Worm (Caenorhabditis elegans) whole organism, early embryonic: ENCODE data around the gene clec-57.

Source experiments
- F13C5.2 ChIP-seq: sonication (generic microtip); optimal IDR thresholded peaks from 2 replicates; lab custom pipeline; 2017; ENCODE audit warnings: mild to moderate bottlenecking, missing genetic modification characterization, inconsistent platforms, missing compliant biosample characterization
- aly-1 ChIP-seq: sonication (generic microtip); optimal IDR thresholded peaks from 2 replicates; lab custom pipeline; 2016; ENCODE audit warnings: missing genetic modification characterization, missing compliant biosample characterization
- ama-1 ChIP-seq: fragments of 150-350 bp; optimal IDR thresholded peaks from 2 replicates; lab custom pipeline; 2014
- ceh-13 ChIP-seq: fragments of 200-800 bp; sonication (Bioruptor generic); optimal IDR thresholded peaks from 2 replicates; lab custom pipeline; 2018; ENCODE audit warnings: mild to moderate bottlenecking, missing genetic modification characterization, missing compliant biosample characterization
- ceh-36 ChIP-seq: sonication (generic microtip); optimal IDR thresholded peaks from 2 replicates; lab custom pipeline; 2016; ENCODE audit warnings: missing genetic modification characterization, inconsistent platforms, missing compliant biosample characterization
- ets-7 ChIP-seq: sonication (generic microtip); optimal IDR thresholded peaks from 2 replicates; lab custom pipeline; 2016; ENCODE audit warnings: missing genotype, missing genetic modification characterization, missing compliant biosample characterization
- flt-1 ChIP-seq: fragments of 200-800 bp; sonication (Bioruptor generic); IDR thresholded peaks from 2 replicates; pipeline ENCODE4 v1.3.6; 2022; ENCODE audit warnings: missing genetic modification characterization, missing compliant biosample characterization
- hmbx-1 ChIP-seq: sonication (generic microtip); optimal IDR thresholded peaks from 2 replicates; lab custom pipeline; 2016; ENCODE audit warnings: mild to moderate bottlenecking, missing genetic modification characterization, missing compliant biosample characterization
- hmg-4 ChIP-seq: fragments of 200-800 bp; sonication (Bioruptor generic); optimal IDR thresholded peaks from 2 replicates; lab custom pipeline; 2018; ENCODE audit warnings: mild to moderate bottlenecking, missing genetic modification characterization, missing compliant biosample characterization
- hnd-1 ChIP-seq: sonication (generic microtip); optimal IDR thresholded peaks from 2 replicates; lab custom pipeline; 2016; ENCODE audit warnings: missing genetic modification characterization, missing compliant biosample characterization
- tbx-37 ChIP-seq: fragments of 200-800 bp; sonication (Bioruptor generic); conservative IDR thresholded peaks from 2 replicates; pipeline ENCODE4 v1.3.6; 2022; ENCODE audit warnings: missing genetic modification reagents, missing genetic modification characterization, missing compliant biosample characterization
- tra-4 ChIP-seq: sonication (generic microtip); optimal IDR thresholded peaks from 2 replicates; lab custom pipeline; 2017; ENCODE audit warnings: missing genetic modification characterization, missing compliant biosample characterization

DNA sequence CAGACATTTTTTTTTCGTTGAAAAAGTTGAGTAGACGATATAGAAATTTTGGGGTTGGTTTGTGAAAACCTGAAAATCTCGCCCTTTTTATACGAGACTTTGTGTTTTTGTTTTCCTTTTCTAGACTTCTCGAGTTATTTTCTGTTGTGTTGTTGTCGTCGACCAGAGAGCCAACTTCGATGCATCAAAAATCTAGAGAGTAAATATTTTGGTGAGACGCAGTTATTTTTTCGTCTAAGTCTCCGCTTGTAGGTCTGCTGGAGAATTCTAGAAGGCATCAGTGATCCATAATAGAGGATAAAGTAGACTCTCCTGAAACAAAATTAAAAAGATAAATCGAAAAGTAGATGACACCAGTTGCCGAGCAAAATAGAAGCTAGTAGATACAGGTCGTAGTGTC is 4.7 kb upstream of the clec-57 start, which contains the start of gene F08H9.4:
- no peak for TF ChIP-seq hnd-1 (tag; lab: Kevin White, UChicago)
- TF ChIP-seq ama-1: no peak
- no peak for TF ChIP-seq ets-7 (tag; lab: Kevin White, UChicago)
- TF ChIP-seq tbx-37 (GFP tag; lab: Robert Waterston, UW): no peak
- no peak for TF ChIP-seq tra-4 (tag; lab: Kevin White, UChicago)
- no peak for TF ChIP-seq flt-1 (GFP tag; lab: Robert Waterston, UW)
- no peak for TF ChIP-seq ceh-36 (tag; lab: Kevin White, UChicago)
- TF ChIP-seq hmbx-1: no peak
- no peak for TF ChIP-seq ceh-13 (GFP tag; lab: Kevin White, UChicago)
- no peak for TF ChIP-seq F13C5.2 (tag; lab: Kevin White, UChicago)
- TF ChIP-seq hmg-4 (GFP tag; lab: Kevin White, UChicago): no peak
- no peak for TF ChIP-seq aly-1 (tag; lab: Kevin White, UChicago)
